Fruit fly (Drosophila melanogaster) whole organism, wandering third instar larva: ENCODE results near the gene fz.

ENCODE experiments used
- Abd-B ChIP-seq: fragments of >200 bp; optimal IDR thresholded peaks from 2 replicates; lab custom pipeline; 2017; ENCODE audit warnings: missing biosample characterization, missing genetic modification characterization
- CG32264 ChIP-seq: fragments of 200-800 bp; sonication (Bioruptor generic); optimal IDR thresholded peaks from 2 replicates; lab custom pipeline; 2016; ENCODE audit warnings: missing biosample characterization, missing genetic modification characterization
- CG9705 ChIP-seq: fragments of 200-800 bp; sonication (Bioruptor generic); optimal IDR thresholded peaks from 2 replicates; lab custom pipeline; 2018; ENCODE audit warnings: missing biosample characterization, mild to moderate bottlenecking, missing genetic modification characterization
- CrebA ChIP-seq: fragments of 200-800 bp; sonication (Bioruptor generic); optimal IDR thresholded peaks from 2 replicates; lab custom pipeline; 2016; ENCODE audit warnings: missing biosample characterization, mild to moderate bottlenecking, missing genetic modification characterization, borderline replicate concordance
- Dfd ChIP-seq: fragments of >200 bp; optimal IDR thresholded peaks from 2 replicates; lab custom pipeline; 2017; ENCODE audit warnings: missing biosample characterization, missing genetic modification characterization
- Dif ChIP-seq: fragments of 200-275, 200-300 bp; sonication (Bioruptor generic); optimal IDR thresholded peaks from 2 replicates; lab custom pipeline; 2018; ENCODE audit warnings: missing biosample characterization, missing genetic modification characterization; ENCODE audit not compliant: partially characterized antibody
- GATAd ChIP-seq: sonication (Bioruptor generic); optimal IDR thresholded peaks from 2 replicates; lab custom pipeline; 2016; ENCODE audit warnings: missing biosample characterization, missing genetic modification characterization
- HLH106 ChIP-seq: fragments of 200-800 bp; optimal IDR thresholded peaks from 3 replicates; lab custom pipeline; 2019; ENCODE audit warnings: missing biosample characterization, mild to moderate bottlenecking, missing genetic modification characterization, moderate library complexity
- Hnf4 ChIP-seq: fragments of 200-800 bp; sonication (Bioruptor generic); optimal IDR thresholded peaks from 2 replicates; lab custom pipeline; 2016; ENCODE audit warnings: missing biosample characterization, mild to moderate bottlenecking, missing genetic modification characterization
- Hr78 ChIP-seq: fragments of >200 bp; optimal IDR thresholded peaks from 2 replicates; lab custom pipeline; 2017; ENCODE audit warnings: missing biosample characterization, missing genetic modification characterization
- Hr83 ChIP-seq: fragments of 200-300 bp; sonication (Bioruptor generic); optimal IDR thresholded peaks from 2 replicates; lab custom pipeline; 2016; ENCODE audit warnings: missing biosample characterization, mild to moderate bottlenecking, missing genetic modification characterization, moderate library complexity; ENCODE audit not compliant: poor library complexity, severe bottlenecking
- Jra ChIP-seq: sonication (Bioruptor generic); optimal IDR thresholded peaks from 2 replicates; lab custom pipeline; 2016; ENCODE audit warnings: missing biosample characterization, missing genetic modification characterization
- Mio ChIP-seq: sonication (Bioruptor generic); optimal IDR thresholded peaks from 2 replicates; lab custom pipeline; 2016; ENCODE audit warnings: missing biosample characterization, missing genetic modification characterization
- Myc ChIP-seq: fragments of >200 bp; optimal IDR thresholded peaks from 2 replicates; lab custom pipeline; 2017
- N ChIP-seq: fragments of >200 bp; optimal IDR thresholded peaks from 2 replicates; lab custom pipeline; 2018; ENCODE audit warnings: missing biosample characterization, missing external identifiers, missing genetic modification characterization
- OdsH ChIP-seq: fragments of 200-800 bp; sonication (Bioruptor generic); optimal IDR thresholded peaks from 2 replicates; lab custom pipeline; 2016; ENCODE audit warnings: missing biosample characterization, mild to moderate bottlenecking, missing genetic modification characterization
- Rel ChIP-seq, 2 experiments: fragments of 200-800 bp; sonication (Bioruptor generic) in 1 of 2; optimal IDR thresholded peaks; 2 replicates in 1 of 2; 3 replicates in 1 of 2; lab custom pipeline; 2016 to 2019; ENCODE audit warnings: mild to moderate bottlenecking in 2 of 2, missing biosample characterization in 2 of 2, missing genetic modification characterization in 2 of 2, moderate library complexity in 1 of 2
- Sp1 ChIP-seq: fragments of 200-800 bp; sonication (Bioruptor generic); optimal IDR thresholded peaks from 3 replicates; lab custom pipeline; 2019; ENCODE audit warnings: missing biosample characterization, mild to moderate bottlenecking, missing genetic modification characterization, moderate library complexity
- Vsx2 ChIP-seq: fragments of 200-300, 225-300 bp; sonication (Bioruptor generic); optimal IDR thresholded peaks from 2 replicates; lab custom pipeline; 2018; ENCODE audit warnings: missing biosample characterization, missing genetic modification characterization; ENCODE audit not compliant: partially characterized antibody
- br ChIP-seq: fragments of 200-800 bp; sonication (Bioruptor generic); optimal IDR thresholded peaks from 2 replicates; lab custom pipeline; 2016; ENCODE audit warnings: missing biosample characterization, missing genetic modification characterization
- brk ChIP-seq: fragments of 200-800 bp; sonication (Bioruptor generic); optimal IDR thresholded peaks from 2 replicates; lab custom pipeline; 2016; ENCODE audit warnings: missing biosample characterization, mild to moderate bottlenecking, missing genetic modification characterization
- dl ChIP-seq, 2 experiments: fragments of 175-275, 200-275 bp in 1 of 2; fragments of 200-275 bp in 1 of 2; sonication (Bioruptor generic); optimal IDR thresholded peaks; lab custom pipeline; 2018; ENCODE audit warnings: mild to moderate bottlenecking in 2 of 2, missing biosample characterization in 2 of 2, missing genetic modification characterization in 2 of 2, moderate library complexity in 2 of 2; ENCODE audit not compliant: partially characterized antibody in 2 of 2, insufficient read depth in 1 of 2
- dmrt93B ChIP-seq: fragments of 200-800 bp; sonication (Bioruptor generic); optimal IDR thresholded peaks from 2 replicates; lab custom pipeline; 2018; ENCODE audit warnings: missing biosample characterization, mild to moderate bottlenecking, missing genetic modification characterization
- dsf ChIP-seq: sonication (Bioruptor generic); optimal IDR thresholded peaks from 2 replicates; lab custom pipeline; 2016; ENCODE audit warnings: missing biosample characterization, missing genetic modification characterization, borderline replicate concordance
- ey ChIP-seq: fragments of 200-800 bp; sonication (Bioruptor generic); optimal IDR thresholded peaks from 2 replicates; lab custom pipeline; 2016; ENCODE audit warnings: missing biosample characterization, missing genetic modification characterization
- foxo ChIP-seq, 2 experiments: fragments of 200-800 bp; sonication (Bioruptor generic); optimal IDR thresholded peaks; 2 replicates in 1 of 2; 3 replicates in 1 of 2; lab custom pipeline; 2016 to 2017; ENCODE audit warnings: missing biosample characterization in 2 of 2, missing genetic modification characterization in 2 of 2
- fru ChIP-seq: fragments of 200-800 bp; sonication (Bioruptor generic); optimal IDR thresholded peaks from 3 replicates; lab custom pipeline; 2016; ENCODE audit warnings: missing biosample characterization, mild to moderate bottlenecking, missing genetic modification characterization
- h ChIP-seq: fragments of 200-800 bp; sonication (Bioruptor generic); optimal IDR thresholded peaks from 3 replicates; lab custom pipeline; 2016; ENCODE audit warnings: missing biosample characterization, mild to moderate bottlenecking, missing genetic modification characterization
- jim ChIP-seq: fragments of 175-275, 200-325 bp; sonication (Bioruptor generic); optimal IDR thresholded peaks from 2 replicates; lab custom pipeline; 2016; ENCODE audit warnings: missing biosample characterization, mild to moderate bottlenecking, missing genetic modification characterization
- lola ChIP-seq: fragments of >200 bp; optimal IDR thresholded peaks from 2 replicates; lab custom pipeline; 2017; ENCODE audit warnings: missing biosample characterization, missing genetic modification characterization
- pan ChIP-seq: fragments of >200 bp; optimal IDR thresholded peaks from 2 replicates; lab custom pipeline; 2017
- psq ChIP-seq: fragments of 200-800 bp; sonication (Bioruptor generic); optimal IDR thresholded peaks from 3 replicates; lab custom pipeline; 2017; ENCODE audit warnings: missing biosample characterization, mild to moderate bottlenecking, missing genetic modification characterization, moderate library complexity
- rgr ChIP-seq: fragments of 200-800 bp; sonication (Bioruptor generic); optimal IDR thresholded peaks from 3 replicates; lab custom pipeline; 2016; ENCODE audit warnings: missing biosample characterization, mild to moderate bottlenecking, missing genetic modification characterization
- sage ChIP-seq: fragments of 200-800 bp; sonication (Bioruptor generic); optimal IDR thresholded peaks from 2 replicates; lab custom pipeline; 2016; ENCODE audit warnings: missing biosample characterization, mild to moderate bottlenecking, missing genetic modification characterization
- sv ChIP-seq: fragments of 200-800 bp; sonication (Bioruptor generic); optimal IDR thresholded peaks from 3 replicates; lab custom pipeline; 2016; ENCODE audit warnings: missing biosample characterization, missing genetic modification characterization
- tai ChIP-seq: sonication (Bioruptor generic); optimal IDR thresholded peaks from 2 replicates; lab custom pipeline; 2016; ENCODE audit warnings: missing biosample characterization, missing genetic modification characterization
- usp ChIP-seq: fragments of >200 bp; optimal IDR thresholded peaks from 2 replicates; lab custom pipeline; 2017; ENCODE audit warnings: missing biosample characterization, missing genetic modification characterization
- woc ChIP-seq: sonication (Bioruptor generic); optimal IDR thresholded peaks from 2 replicates; lab custom pipeline; 2016; ENCODE audit warnings: missing biosample characterization, mild to moderate bottlenecking, missing genetic modification characterization

Gene fz

dm6 chr3L:14297482-14297881, 23.3 kb downstream of the fz start:
- TF ChIP-seq Sp1 (GFP tag; lab: Kevin White, UChicago), result peak; percentile 54
- TF ChIP-seq sage (GFP tag; lab: Kevin White, UChicago), result peak; percentile 13
- peak; percentile 56 for TF ChIP-seq Hnf4
- no peak for TF ChIP-seq Myc
- no peak for TF ChIP-seq usp (GFP tag; lab: Kevin White, UChicago)
- peak; percentile 77 for TF ChIP-seq h
- peak; percentile 35 for TF ChIP-seq dmrt93B
- no peak for TF ChIP-seq Abd-B (GFP tag; lab: Kevin White, UChicago)
- peak; percentile 15 for TF ChIP-seq brk
- no peak for TF ChIP-seq GATAd
- TF ChIP-seq dsf (GFP tag; lab: Kevin White, UChicago), result no peak
- TF ChIP-seq jim (GFP tag; lab: Kevin White, UChicago), result no peak
- TF ChIP-seq CG32264, result peak; percentile 21
- peak; percentile 62 for TF ChIP-seq ey
- TF ChIP-seq HLH106 (tag; lab: Kevin White, UChicago), result peak; percentile 67
- peak in 1 of 2 experiments; percentile 72 for TF ChIP-seq foxo (GFP tag; optimal IDR thresholded peaks at IDR 0.05; lab: Kevin White, UChicago)
- TF ChIP-seq CG9705 (GFP tag; lab: Kevin White, UChicago), result no peak
- TF ChIP-seq sv (GFP tag; lab: Kevin White, UChicago), result no peak
- peak; percentile 62 for TF ChIP-seq OdsH (GFP tag; lab: Kevin White, UChicago)
- TF ChIP-seq pan (lab: Kevin White, UChicago), result no peak
- TF ChIP-seq N (GFP tag; lab: Kevin White, UChicago), result no peak
- TF ChIP-seq Jra (GFP tag; lab: Kevin White, UChicago), result no peak
- TF ChIP-seq dl (GFP tag; optimal IDR thresholded peaks at IDR 0.05; lab: Kevin White, UChicago; ENCODE audit: insufficient read depth in 1 of 2, partially characterized antibody in 2 of 2), result no peak
- TF ChIP-seq tai (GFP tag; lab: Kevin White, UChicago), result no peak
- peak; percentile 44 for TF ChIP-seq woc (GFP tag; lab: Kevin White, UChicago)
- TF ChIP-seq lola, result no peak
- no peak for TF ChIP-seq Dif (GFP tag; lab: Kevin White, UChicago)
- TF ChIP-seq CrebA, result peak; percentile 6
- peak; percentile 66 for TF ChIP-seq psq (GFP tag; lab: Kevin White, UChicago)
- no peak for TF ChIP-seq Mio
- no peak for TF ChIP-seq Dfd (GFP tag; lab: Kevin White, UChicago)
- TF ChIP-seq Vsx2 (GFP tag; lab: Kevin White, UChicago), result no peak
- TF ChIP-seq br (GFP tag; lab: Kevin White, UChicago), result peak; percentile 49
- TF ChIP-seq Hr83 (GFP tag; lab: Kevin White, UChicago), result no peak
- peak; percentile 65 for TF ChIP-seq rgr (GFP tag; lab: Kevin White, UChicago)
- peak; percentile 72 for TF ChIP-seq fru (GFP tag; lab: Kevin White, UChicago)
- no peak for TF ChIP-seq Hr78 (GFP tag; lab: Kevin White, UChicago)
- TF ChIP-seq Rel (GFP tag; optimal IDR thresholded peaks at IDR 0.05; lab: Kevin White, UChicago), result no peak
- no peak for TF ChIP-seq Rel (tag; optimal IDR thresholded peaks at IDR 0.05; lab: Kevin White, UChicago)

dm6 chr3L:14298044-14298443, 23.9 kb downstream of the fz start:
- TF ChIP-seq jim (GFP tag; lab: Kevin White, UChicago) (no peak), N (GFP tag; lab: Kevin White, UChicago) (no peak), rgr (GFP tag; lab: Kevin White, UChicago) (no peak), h (no peak), sv (GFP tag; lab: Kevin White, UChicago) (no peak), br (GFP tag; lab: Kevin White, UChicago) (no peak), Rel (GFP tag; optimal IDR thresholded peaks at IDR 0.05; lab: Kevin White, UChicago) (no peak), Rel (tag; optimal IDR thresholded peaks at IDR 0.05; lab: Kevin White, UChicago) (no peak), Vsx2 (GFP tag; lab: Kevin White, UChicago) (no peak), dsf (GFP tag; lab: Kevin White, UChicago) (no peak), lola (no peak), fru (GFP tag; lab: Kevin White, UChicago) (no peak), usp (GFP tag; lab: Kevin White, UChicago) (no peak), dl (GFP tag; optimal IDR thresholded peaks at IDR 0.05; lab: Kevin White, UChicago; ENCODE audit: insufficient read depth in 1 of 2, partially characterized antibody in 2 of 2) (no peak), foxo (GFP tag; optimal IDR thresholded peaks at IDR 0.05; lab: Kevin White, UChicago) (no peak), Myc (no peak)
